Worm (Caenorhabditis elegans): ENCODE data around the gene dhs-9.

DNA sequence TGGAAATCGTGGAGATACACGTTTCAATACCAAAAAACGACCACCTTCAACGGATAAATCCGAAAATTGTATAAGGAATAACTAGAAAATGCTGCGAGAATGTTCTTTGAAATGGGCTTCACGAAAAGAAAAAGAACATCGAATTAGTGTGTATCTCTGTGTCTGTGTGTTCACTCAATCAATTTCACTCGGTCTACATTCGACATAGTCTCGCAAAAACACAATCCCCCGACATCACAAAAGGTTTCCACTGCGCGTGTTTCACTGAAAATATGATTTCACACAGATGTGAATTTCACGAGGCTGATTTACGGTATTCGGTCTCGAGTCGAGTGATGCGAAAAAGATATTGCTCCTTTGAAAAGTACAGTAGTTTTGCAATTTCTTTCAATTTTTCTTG is 5.9 kb upstream of the dhs-9 start:
- TF ChIP-seq ceh-27 (GFP tag; optimal IDR thresholded peaks at IDR 0.05) (no peak), tbx-9 (tag; optimal IDR thresholded peaks at IDR 0.05; ENCODE audit: borderline replicate concordance) (no peak), ama-1 (optimal IDR thresholded peaks at IDR 0.05) (no peak), ama-1 (GFP tag; optimal IDR thresholded peaks at IDR 0.05) (no peak), egrh-3 (GFP tag; IDR thresholded peaks at IDR 0.05) (no peak), ets-4 (GFP tag; optimal IDR thresholded peaks at IDR 0.05) (no peak), ztf-26 (tag; optimal IDR thresholded peaks at IDR 0.05) (no peak)
